Worm (Caenorhabditis elegans): ENCODE data around the gene drr-2.

The drr-2 gene

DNA sequence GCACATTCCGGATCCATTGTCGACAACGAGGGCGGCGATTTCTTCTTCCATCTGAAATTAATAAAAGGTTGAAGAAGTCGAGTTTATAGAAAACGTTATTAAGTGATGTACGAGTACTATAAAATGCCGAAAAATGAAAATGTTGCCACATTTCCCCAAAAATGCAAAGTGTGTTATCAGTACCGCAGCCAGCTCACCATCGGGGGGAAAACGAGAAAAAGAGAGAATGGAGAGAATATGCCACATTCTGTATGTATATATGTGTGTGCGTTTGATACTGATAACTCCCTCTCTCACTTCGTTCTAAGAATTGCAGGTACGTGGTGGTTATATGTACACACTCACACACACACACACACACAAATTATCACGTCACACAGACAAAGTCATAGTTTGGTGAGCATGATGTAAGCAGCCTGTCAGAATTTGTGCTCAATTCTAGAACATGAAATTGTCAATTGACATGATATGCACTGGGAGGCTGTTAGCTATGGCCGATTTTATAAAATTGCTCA lies 37.3 kb downstream of the drr-2 start, which contains the start of gene act-5:
Gene act-5, minus strand, starts transcription at position 51 of the 515 bp plus-strand sequence.
- TF ChIP-seq F23B12.7 (tag; optimal IDR thresholded peaks at IDR 0.05; ENCODE audit: insufficient read depth) (peak; percentile 38), cebp-1 (GFP tag; IDR thresholded peaks at IDR 0.05) (no peak), cebp-1 (tag; optimal IDR thresholded peaks at IDR 0.05) (peak; percentile 5), dox-1 (GFP tag; IDR thresholded peaks at IDR 0.05) (0 out of 2 replicates have a peak, but pooled peaks have one; percentile 9), bed-1 (GFP tag; IDR thresholded peaks at IDR 0.05) (no peak), F57A8.1 (GFP tag; optimal IDR thresholded peaks at IDR 0.05) (no peak), ceh-100 (GFP tag; IDR thresholded peaks at IDR 0.05) (no peak), let-607 (tag; optimal IDR thresholded peaks at IDR 0.05) (peak; percentile 11 to 82), K12H6.12 (tag; optimal IDR thresholded peaks at IDR 0.05) (no peak), ceh-40 (GFP tag; IDR thresholded peaks at IDR 0.05) (no peak), somi-1 (GFP tag; optimal IDR thresholded peaks at IDR 0.05) (no peak), xnd-1 (tag; optimal IDR thresholded peaks at IDR 0.05) (no peak), nhr-179 (tag; optimal IDR thresholded peaks at IDR 0.05) (no peak), atf-7 (tag; optimal IDR thresholded peaks at IDR 0.05) (peak; percentile 77), athp-1 (tag; optimal IDR thresholded peaks at IDR 0.05) (no peak), T26A5.8 (tag; optimal IDR thresholded peaks at IDR 0.05) (no peak), nhr-80 (tag; optimal IDR thresholded peaks at IDR 0.05) (peak; percentile 87), nfya-1 (tag; optimal IDR thresholded peaks at IDR 0.05; ENCODE audit: borderline replicate concordance, insufficient read depth) (no peak), tbp1 (GFP tag; optimal IDR thresholded peaks at IDR 0.05) (peak; percentile 35), ztf-22 (GFP tag; optimal IDR thresholded peaks at IDR 0.05) (peak; percentile 4), lin-54 (GFP tag; optimal IDR thresholded peaks at IDR 0.05) (no peak), madf-10 (tag; optimal IDR thresholded peaks at IDR 0.05) (peak; percentile 24), C17E4.6 (GFP tag; IDR thresholded peaks at IDR 0.05) (no peak), madf-6 (GFP tag; IDR thresholded peaks at IDR 0.05) (no peak), unc-62 (GFP tag; optimal IDR thresholded peaks at IDR 0.05) (peak; percentile 17), repo-1 (tag; optimal IDR thresholded peaks at IDR 0.05) (no peak), mxl-1 (tag; optimal IDR thresholded peaks at IDR 0.05) (no peak), ets-4 (GFP tag; optimal IDR thresholded peaks at IDR 0.05) (peak; percentile 53), tbx-9 (tag; optimal IDR thresholded peaks at IDR 0.05; ENCODE audit: borderline replicate concordance) (no peak), zim-3 (tag; optimal IDR thresholded peaks at IDR 0.05) (no peak), Y53G8AR.9 (GFP tag; conservative IDR thresholded peaks at IDR 0.05) (no peak)

DNA sequence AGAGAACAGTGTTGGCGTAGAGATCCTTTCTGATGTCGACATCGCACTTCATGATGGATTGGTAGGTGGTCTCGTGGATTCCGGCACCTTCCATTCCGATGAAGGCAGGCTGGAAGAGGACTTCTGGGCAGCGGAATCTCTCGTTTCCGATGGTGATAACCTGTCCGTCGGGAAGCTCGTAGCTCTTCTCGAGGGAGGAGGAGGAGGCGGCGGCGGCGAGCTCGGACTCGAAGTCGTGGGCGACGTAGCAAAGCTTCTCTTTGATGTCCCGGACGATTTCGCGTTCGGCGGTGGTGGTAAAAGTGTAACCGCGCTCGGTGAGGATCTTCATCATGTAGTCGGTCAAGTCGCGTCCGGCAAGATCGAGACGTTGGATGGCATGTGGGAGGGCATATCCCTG lies 38.5 kb downstream of the drr-2 start:
- TF ChIP-seq egrh-3 (GFP tag; IDR thresholded peaks at IDR 0.05): peak; percentile 64; the same call in 1 of the 2 replicates
- TF ChIP-seq egl-44 (GFP tag; IDR thresholded peaks at IDR 0.05): no peak
- TF ChIP-seq Y95B8A.8 (GFP tag; IDR thresholded peaks at IDR 0.05): no peak
- no peak for TF ChIP-seq D2030.7 (GFP tag; IDR thresholded peaks at IDR 0.05)
- 0 out of 2 replicates have a peak, but pooled peaks have one; percentile 36 for TF ChIP-seq cebp-2 (GFP tag; IDR thresholded peaks at IDR 0.05)
- peak; percentile 85 for TF ChIP-seq zfh-2 (GFP tag; conservative IDR thresholded peaks at IDR 0.05)
- no peak for TF ChIP-seq F22D6.2 (tag; optimal IDR thresholded peaks at IDR 0.05)
- TF ChIP-seq repo-1 (tag; optimal IDR thresholded peaks at IDR 0.05): no peak
- TF ChIP-seq nhr-27 (tag; optimal IDR thresholded peaks at IDR 0.05): no peak
- no peak for TF ChIP-seq rec-8 (tag; optimal IDR thresholded peaks at IDR 0.05)
- no peak for TF ChIP-seq mxl-1 (tag; optimal IDR thresholded peaks at IDR 0.05)
- TF ChIP-seq F10E7.11 (tag; optimal IDR thresholded peaks at IDR 0.05): no peak
